Worm (Caenorhabditis elegans) whole organism, L1 larva: ENCODE measurements around the gene F09A5.3.

Experiments
- aly-2 ChIP-seq: fragments of 150-350 bp; optimal IDR thresholded peaks from 2 replicates; lab custom pipeline; 2014; ENCODE audit warnings: missing biosample characterization, missing genetic modification characterization
- nhr-11 ChIP-seq: fragments of 150-350 bp; optimal IDR thresholded peaks from 2 replicates; lab custom pipeline; 2014; ENCODE audit warnings: missing biosample characterization, missing genetic modification characterization

- TF ChIP-seq nhr-11 (tag; lab: Kevin White, UChicago) (no peak), aly-2 (tag; lab: Kevin White, UChicago) (no peak)
Observed at ce11 chrX:13141440-13141839, at the start of gene F09A5.3.
